Fruit fly (Drosophila melanogaster): Measurements from ENCODE around the gene Btk.

Btk gene

dm6 chr2L:8239032-8239650, 61.7 kb downstream of the Btk start (continued):
- TF ChIP-seq CG17359 (tag; optimal IDR thresholded peaks at IDR 0.05) (no peak), GATAe (GFP tag; conservative IDR thresholded peaks at IDR 0.05) (peak; percentile 75; the same call in 1 of the 2 replicates), exex (tag; optimal IDR thresholded peaks at IDR 0.05) (peak; percentile 55), CG3281 (GFP tag; optimal IDR thresholded peaks at IDR 0.05) (peak; percentile 5), CG15514 (GFP tag; optimal IDR thresholded peaks at IDR 0.05) (no peak), cg (GFP tag; optimal IDR thresholded peaks at IDR 0.05) (peak; percentile 79), gcm2 (GFP tag; optimal IDR thresholded peaks at IDR 0.05) (no peak), eve (GFP tag; optimal IDR thresholded peaks at IDR 0.05) (peak in 1 of 2 experiments; percentile 74), Tbp (GFP tag; optimal IDR thresholded peaks at IDR 0.05) (no peak), Pdp1 (GFP tag; optimal IDR thresholded peaks at IDR 0.05) (peak in 1 of 2 experiments; percentile 73), Doc2 (GFP tag; IDR thresholded peaks at IDR 0.05) (no peak), CG10543 (GFP tag; optimal IDR thresholded peaks at IDR 0.05) (no peak), gro (GFP tag; optimal IDR thresholded peaks at IDR 0.05) (peak; percentile 22), CG34376 (GFP tag; optimal IDR thresholded peaks at IDR 0.05) (peak; percentile 42), her (GFP tag; optimal IDR thresholded peaks at IDR 0.05) (no peak), CG9817 (tag; optimal IDR thresholded peaks at IDR 0.05) (no peak), z (GFP tag; IDR thresholded peaks at IDR 0.05) (peak; percentile 43; the same call in 1 of the 3 replicates), HLH4C (GFP tag; IDR thresholded peaks at IDR 0.05; ENCODE audit: partially characterized antibody) (no peak), kah (GFP tag; optimal IDR thresholded peaks at IDR 0.05) (peak; percentile 88), Hr78 (GFP tag; optimal IDR thresholded peaks at IDR 0.05) (peak in 1 of 2 experiments; percentile 90), ara (GFP tag; IDR thresholded peaks at IDR 0.05) (no peak), CG7745 (tag; optimal IDR thresholded peaks at IDR 0.05) (no peak), kni (GFP tag; optimal IDR thresholded peaks at IDR 0.05) (peak; percentile 20), Lpt (GFP tag; optimal IDR thresholded peaks at IDR 0.05) (no peak), CkIIα-i1 (GFP tag; IDR thresholded peaks at IDR 0.05) (no peak), Gug (GFP tag; IDR thresholded peaks at IDR 0.05) (no peak), Asciz (GFP tag; optimal IDR thresholded peaks at IDR 0.05) (peak; percentile 26), CG4360 (GFP tag; IDR thresholded peaks at IDR 0.05) (peak; percentile 72), dimm (GFP tag; IDR thresholded peaks at IDR 0.05) (no peak), CG14050 (GFP tag; IDR thresholded peaks at IDR 0.05) (no peak), danr (GFP tag; IDR thresholded peaks at IDR 0.05) (no peak)

dm6 chr2L:8233571-8233970, 67.3 kb downstream of the Btk start:
- peak; percentile 2 for TF ChIP-seq exex (tag; optimal IDR thresholded peaks at IDR 0.05)
- peak; percentile 12 for TF ChIP-seq CG12769 (tag; optimal IDR thresholded peaks at IDR 0.05)
- peak; percentile 10 for TF ChIP-seq CG15269 (tag; optimal IDR thresholded peaks at IDR 0.05)
- peak; percentile 92; the same call in 3 of the 4 replicates for TF ChIP-seq chinmo (GFP tag; IDR thresholded peaks at IDR 0.05; ENCODE audit: partially characterized antibody)
- no peak for TF ChIP-seq bigmax (GFP tag; optimal IDR thresholded peaks at IDR 0.05)
- TF ChIP-seq Med (GFP tag) = peak; percentile 28
- TF ChIP-seq crol (GFP tag; IDR thresholded peaks at IDR 0.05) = peak; percentile 47; the same call in 1 of the 2 replicates
- TF ChIP-seq cwo (GFP tag; optimal IDR thresholded peaks at IDR 0.05) = peak; percentile 60
- peak; percentile 30 for TF ChIP-seq BtbVII (GFP tag; optimal IDR thresholded peaks at IDR 0.05)
- peak; percentile 48 for TF ChIP-seq CG10543 (GFP tag; optimal IDR thresholded peaks at IDR 0.05)
- peak; percentile 23 for TF ChIP-seq CG7987 (GFP tag; optimal IDR thresholded peaks at IDR 0.05)
- peak; percentile 77 for TF ChIP-seq vvl (GFP tag; IDR thresholded peaks at IDR 0.05)
- peak; percentile 56 for TF ChIP-seq sd (tag; optimal IDR thresholded peaks at IDR 0.05)
- TF ChIP-seq CG10147 (GFP tag; optimal IDR thresholded peaks at IDR 0.05) = peak; percentile 3
- TF ChIP-seq CG13775 (GFP tag; optimal IDR thresholded peaks at IDR 0.05) = no peak
- TF ChIP-seq CG4360 (GFP tag; IDR thresholded peaks at IDR 0.05) = no peak
- peak; percentile 26 for TF ChIP-seq lab (GFP tag; optimal IDR thresholded peaks at IDR 0.05)
- TF ChIP-seq corto (GFP tag; optimal IDR thresholded peaks at IDR 0.05) = no peak
- peak; percentile 26 for TF ChIP-seq mirr (GFP tag; optimal IDR thresholded peaks at IDR 0.05)
- peak; percentile 22 for TF ChIP-seq sug (tag; optimal IDR thresholded peaks at IDR 0.05)
- TF ChIP-seq CG7556 (GFP tag; optimal IDR thresholded peaks at IDR 0.05) = no peak

Measured in whole organism, embryonic.